Fruit fly (Drosophila melanogaster): Measurements from ENCODE around the gene Dab.

Gene Dab

dm6 chr3L:16730645-16731044 lies 18.7 kb downstream of the Dab start, which contains the start of gene Dbp73D (continued):
- no peak for TF ChIP-seq cad (GFP tag; optimal IDR thresholded peaks at IDR 0.05)

dm6 chr3L:16733246-16733645 lies 21.3 kb downstream of the Dab start, which contains the start of gene CG9701:
Gene CG9701, plus strand, starts transcription at chr3L:16733546.
- TF ChIP-seq dysf (GFP tag; IDR thresholded peaks at IDR 0.05): no peak
- no peak for TF ChIP-seq onecut (GFP tag; IDR thresholded peaks at IDR 0.05)
- no peak for TF ChIP-seq CG16813 (GFP tag; IDR thresholded peaks at IDR 0.05; ENCODE audit: partially characterized antibody)
- no peak for TF ChIP-seq gsb-n (tag; optimal IDR thresholded peaks at IDR 0.05)
- no peak for TF ChIP-seq dan (GFP tag; IDR thresholded peaks at IDR 0.05)
- no peak for TF ChIP-seq Rfx (GFP tag; IDR thresholded peaks at IDR 0.05)
- no peak for TF ChIP-seq toy (GFP tag; IDR thresholded peaks at IDR 0.05)
- TF ChIP-seq dmrt99B (tag; optimal IDR thresholded peaks at IDR 0.05): no peak
- no peak for TF ChIP-seq CG33213 (GFP tag; optimal IDR thresholded peaks at IDR 0.05)
- TF ChIP-seq trem (tag; optimal IDR thresholded peaks at IDR 0.05): no peak
- TF ChIP-seq Ets97D (GFP tag; optimal IDR thresholded peaks at IDR 0.05): no peak
- no peak for TF ChIP-seq Dp (GFP tag; optimal IDR thresholded peaks at IDR 0.05)

dm6 chr3L:16741660-16742059 lies 29.7 kb downstream of the Dab start:
- peak; percentile 51 for TF ChIP-seq pita (GFP tag; optimal IDR thresholded peaks at IDR 0.05)
- TF ChIP-seq CG4730 (GFP tag; IDR thresholded peaks at IDR 0.05): no peak
- peak; percentile 41 for TF ChIP-seq stwl (tag; optimal IDR thresholded peaks at IDR 0.05)
- TF ChIP-seq Med (GFP tag): no peak
- TF ChIP-seq CTCF (GFP tag; optimal IDR thresholded peaks at IDR 0.05): peak; percentile 54

- TF ChIP-seq CG13123 (GFP tag; optimal IDR thresholded peaks at IDR 0.05): no peak
- no peak for TF ChIP-seq lov (optimal IDR thresholded peaks at IDR 0.05)
- TF ChIP-seq lov (GFP tag; IDR thresholded peaks at IDR 0.05): no peak
- TF ChIP-seq CG12155 (GFP tag; optimal IDR thresholded peaks at IDR 0.05): no peak
- TF ChIP-seq CG4617 (GFP tag; optimal IDR thresholded peaks at IDR 0.05; ENCODE audit: borderline replicate concordance): no peak
- TF ChIP-seq gem (tag; optimal IDR thresholded peaks at IDR 0.05): peak; percentile 26
- no peak for TF ChIP-seq CG12744 (GFP tag; optimal IDR thresholded peaks at IDR 0.05)
- no peak for TF ChIP-seq wor (GFP tag; IDR thresholded peaks at IDR 0.05)
- no peak for TF ChIP-seq dimm (GFP tag; IDR thresholded peaks at IDR 0.05)
- TF ChIP-seq E2f2 (GFP tag; IDR thresholded peaks at IDR 0.05): no peak
- TF ChIP-seq trem (tag; optimal IDR thresholded peaks at IDR 0.05): peak; percentile 42
- TF ChIP-seq ham (GFP tag; IDR thresholded peaks at IDR 0.05): no peak
- no peak for TF ChIP-seq abd-A (tag; optimal IDR thresholded peaks at IDR 0.05)
- no peak for TF ChIP-seq NK7.1 (GFP tag; optimal IDR thresholded peaks at IDR 0.05)
- peak; percentile 46; the same call in 1 of the 2 replicates for TF ChIP-seq CG31441 (GFP tag; IDR thresholded peaks at IDR 0.05)
- no peak for TF ChIP-seq Fer2 (tag; optimal IDR thresholded peaks at IDR 0.05)
- no peak for TF ChIP-seq Xbp1 (GFP tag; optimal IDR thresholded peaks at IDR 0.05)
- TF ChIP-seq Ada2b (GFP tag; IDR thresholded peaks at IDR 0.05): no peak
- TF ChIP-seq CG34224 (GFP tag; IDR thresholded peaks at IDR 0.05; ENCODE audit: partially characterized antibody): no peak
- no peak for TF ChIP-seq CG30403 (GFP tag; optimal IDR thresholded peaks at IDR 0.05)
- no peak for TF ChIP-seq CG14965 (GFP tag; optimal IDR thresholded peaks at IDR 0.05; ENCODE audit: borderline replicate concordance)
- no peak for TF ChIP-seq Atf6 (GFP tag; IDR thresholded peaks at IDR 0.05)
- TF ChIP-seq CG5180 (GFP tag; optimal IDR thresholded peaks at IDR 0.05): no peak
- no peak for TF ChIP-seq CG42726 (GFP tag; IDR thresholded peaks at IDR 0.05; ENCODE audit: partially characterized antibody)
- no peak for TF ChIP-seq Lhr (GFP tag; optimal IDR thresholded peaks at IDR 0.05)
- TF ChIP-seq Antp (GFP tag; optimal IDR thresholded peaks at IDR 0.05): no peak
- peak; percentile 27 for TF ChIP-seq kni (GFP tag; optimal IDR thresholded peaks at IDR 0.05)
- no peak for TF ChIP-seq sna (GFP tag; IDR thresholded peaks at IDR 0.05; ENCODE audit: partially characterized antibody)
- TF ChIP-seq inv (GFP tag; IDR thresholded peaks at IDR 0.05; ENCODE audit: partially characterized antibody): no peak
Observed at dm6 chr3L:16743906-16744704, 32.2 kb downstream of the Dab start.
